Worm (Caenorhabditis elegans) whole organism, L1 larva: Measurements from ENCODE around the gene algn-12.

Experiments
- C34B4.2 ChIP-seq: sonication (generic microtip); optimal IDR thresholded peaks from 2 replicates; lab custom pipeline; 2017; ENCODE audit warnings: mild to moderate bottlenecking, missing genetic modification characterization, missing compliant biosample characterization
- ceh-82 ChIP-seq, 3 experiments: fragments of 150-350 bp in 1 of 3; sonication (generic microtip) in 2 of 3; optimal IDR thresholded peaks; 2 replicates each; lab custom pipeline; 2014 to 2017; ENCODE audit warnings: missing biosample characterization in 3 of 3, missing genetic modification characterization in 3 of 3
- fos-1 ChIP-seq: fragments of 150-350 bp; optimal IDR thresholded peaks from 2 replicates; lab custom pipeline; 2014; ENCODE audit warnings: missing biosample characterization, missing genetic modification characterization
- jun-1 ChIP-seq: fragments of 150-350 bp; optimal IDR thresholded peaks from 2 replicates; lab custom pipeline; 2014; ENCODE audit warnings: missing biosample characterization, missing genetic modification reagents, missing genetic modification characterization
- lsy-2 ChIP-seq, 2 experiments: fragments of 150-350 bp; optimal IDR thresholded peaks; 2 replicates each; lab custom pipeline; 2014; ENCODE audit warnings: missing biosample characterization in 2 of 2, missing genetic modification characterization in 2 of 2
- mab-9 ChIP-seq: fragments of 200-800 bp; sonication (Bioruptor generic); IDR thresholded peaks from 2 replicates; pipeline ENCODE4 v1.3.6; 2022; ENCODE audit warnings: missing genetic modification reagents, missing genetic modification characterization, missing compliant biosample characterization
- nhr-11 ChIP-seq: fragments of 150-350 bp; optimal IDR thresholded peaks from 2 replicates; lab custom pipeline; 2014; ENCODE audit warnings: missing biosample characterization, missing genetic modification characterization
- nhr-77 ChIP-seq: fragments of 150-350 bp; optimal IDR thresholded peaks from 2 replicates; lab custom pipeline; 2014; ENCODE audit warnings: missing biosample characterization, missing genetic modification characterization
- pag-3 ChIP-seq: sonication (generic microtip); optimal IDR thresholded peaks from 2 replicates; lab custom pipeline; 2017; ENCODE audit warnings: missing genetic modification characterization, mild to moderate bottlenecking, missing compliant biosample characterization, antibody characterized with exemption, borderline replicate concordance; ENCODE audit not compliant: insufficient read depth
- pqm-1 ChIP-seq: sonication (generic microtip); optimal IDR thresholded peaks from 3 replicates; lab custom pipeline; 2017; ENCODE audit warnings: missing biosample characterization, missing genetic modification characterization
- snpc-4 ChIP-seq: fragments of 150-350 bp; optimal IDR thresholded peaks from 2 replicates; lab custom pipeline; 2014; ENCODE audit warnings: missing biosample characterization, missing genetic modification characterization
- zag-1 ChIP-seq: fragments of 150-350 bp; optimal IDR thresholded peaks from 2 replicates; lab custom pipeline; 2014; ENCODE audit warnings: missing biosample characterization, missing genetic modification characterization
- ztf-11 ChIP-seq, 2 experiments: sonication (generic microtip); optimal IDR thresholded peaks; 2 replicates each; lab custom pipeline; 2016 to 2017; ENCODE audit warnings: missing genetic modification characterization in 2 of 2, missing biosample characterization in 1 of 2, missing compliant biosample characterization in 1 of 2

DNA sequence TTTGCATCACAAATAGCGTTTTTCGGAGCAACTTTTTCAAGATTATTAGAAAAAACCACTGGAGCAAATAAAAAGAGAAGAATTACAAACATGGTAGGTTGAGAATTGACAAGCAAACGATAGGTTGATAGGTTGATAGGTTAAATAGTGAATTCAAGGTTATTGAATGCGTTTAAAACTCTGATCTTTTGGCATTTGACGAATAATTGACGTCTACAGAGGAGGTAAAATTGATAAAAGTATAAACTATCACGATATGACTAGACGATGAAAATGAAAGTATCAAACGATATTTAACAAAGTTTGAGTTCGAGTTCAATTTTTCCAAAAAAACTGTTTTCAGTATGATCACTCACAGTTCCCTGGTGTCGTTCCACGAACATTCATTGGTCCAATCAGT is 1.0 kb downstream of the algn-12 start, which contains the start of gene ZC513.14:
- TF ChIP-seq C34B4.2 (tag; lab: Kevin White, UChicago) (no peak), nhr-11 (tag; lab: Kevin White, UChicago) (no peak), ztf-11 (tag; optimal IDR thresholded peaks at IDR 0.05; lab: Kevin White, UChicago) (no peak), pag-3 (tag; lab: Kevin White, UChicago) (no peak), lsy-2 (tag; optimal IDR thresholded peaks at IDR 0.05; lab: Kevin White, UChicago) (no peak), snpc-4 (no peak), ceh-82 (tag; optimal IDR thresholded peaks at IDR 0.05; lab: Kevin White, UChicago) (no peak), mab-9 (GFP tag; lab: Robert Waterston, UW) (no peak), nhr-77 (tag; lab: Kevin White, UChicago) (no peak), pqm-1 (tag; lab: Kevin White, UChicago) (no peak), fos-1 (tag; lab: Kevin White, UChicago) (no peak), jun-1 (tag; lab: Kevin White, UChicago) (no peak), zag-1 (no peak)
